Fruit fly (Drosophila melanogaster) whole organism, embryonic: ENCODE data around the gene Inx7.

Experiments used
- BEAF-32 ChIP-seq: fragments of 200-800 bp; sonication (Bioruptor generic); optimal IDR thresholded peaks from 3 replicates; lab custom pipeline; 2017; ENCODE audit warnings: missing biosample characterization, missing genetic modification characterization, mild to moderate bottlenecking, moderate library complexity, missing genetic modification reagents
- Blimp-1 ChIP-seq: fragments of 200-800 bp; sonication (Bioruptor generic); optimal IDR thresholded peaks from 3 replicates; lab custom pipeline; 2018; ENCODE audit warnings: missing biosample characterization, missing genetic modification characterization, mild to moderate bottlenecking, moderate library complexity, missing genetic modification reagents
- CG10321 ChIP-seq: fragments of 200-800 bp; sonication (Bioruptor generic); IDR thresholded peaks from 2 replicates; pipeline ENCODE4 v1.3.6; 2022; ENCODE audit warnings: missing biosample characterization, missing genetic modification characterization
- CG1602 ChIP-seq: fragments of 200-800 bp; sonication (Bioruptor generic); optimal IDR thresholded peaks from 3 replicates; lab custom pipeline; 2016; ENCODE audit warnings: missing biosample characterization, missing genetic modification characterization
- CG16815 ChIP-seq: fragments of 200-800 bp; sonication (Bioruptor generic); optimal IDR thresholded peaks from 3 replicates; lab custom pipeline; 2017; ENCODE audit warnings: missing biosample characterization, mild to moderate bottlenecking, missing genetic modification characterization
- CG17328 ChIP-seq: fragments of 200-800 bp; sonication (Bioruptor generic); IDR thresholded peaks from 2 replicates; pipeline ENCODE4 v1.3.6; 2022; ENCODE audit warnings: missing biosample characterization, missing genetic modification characterization
- CG17385 ChIP-seq: fragments of 200-800 bp; sonication (Bioruptor generic); optimal IDR thresholded peaks from 3 replicates; lab custom pipeline; 2018; ENCODE audit warnings: missing biosample characterization, mild to moderate bottlenecking, missing genetic modification characterization
- CG2129 ChIP-seq: fragments of 200-800 bp; sonication (Bioruptor generic); IDR thresholded peaks from 2 replicates; pipeline ENCODE4 v1.3.6; 2022; ENCODE audit warnings: missing biosample characterization, missing genetic modification characterization; ENCODE audit not compliant: partially characterized antibody
- CG32532 ChIP-seq: fragments of 200-800 bp; sonication (Bioruptor generic); IDR thresholded peaks from 2 replicates; pipeline ENCODE4 v1.3.6; 2022; ENCODE audit warnings: missing biosample characterization, missing genetic modification characterization
- CG3281 ChIP-seq: fragments of 200-800 bp; sonication (Bioruptor generic); optimal IDR thresholded peaks from 3 replicates; lab custom pipeline; 2017; ENCODE audit warnings: missing biosample characterization, mild to moderate bottlenecking, missing genetic modification characterization
- CG3407 ChIP-seq: fragments of 200-800 bp; sonication (Bioruptor generic); optimal IDR thresholded peaks from 2 replicates; lab custom pipeline; 2018; ENCODE audit warnings: missing biosample characterization, mild to moderate bottlenecking, missing genetic modification characterization
- CG42726 ChIP-seq: fragments of 200-800 bp; sonication (Bioruptor generic); IDR thresholded peaks from 2 replicates; pipeline ENCODE4 v1.3.6; 2022; ENCODE audit warnings: missing biosample characterization, missing genetic modification characterization; ENCODE audit not compliant: partially characterized antibody
- CG43689 ChIP-seq: fragments of 200-800 bp; sonication (Bioruptor generic); IDR thresholded peaks from 2 replicates; pipeline ENCODE4 v1.3.6; 2022; ENCODE audit warnings: missing biosample characterization, missing genetic modification characterization
- CG5245 ChIP-seq: fragments of 200-800 bp; sonication (Bioruptor generic); optimal IDR thresholded peaks from 3 replicates; lab custom pipeline; 2016; ENCODE audit warnings: missing biosample characterization, missing genetic modification characterization
- CG6791 ChIP-seq: fragments of 200-800 bp; sonication (Bioruptor generic); IDR thresholded peaks from 3 replicates; pipeline ENCODE4 v1.3.6; 2022; ENCODE audit warnings: missing biosample characterization, missing genetic modification characterization; ENCODE audit not compliant: partially characterized antibody
- CG7357 ChIP-seq: fragments of 200-800 bp; sonication (Bioruptor generic); IDR thresholded peaks from 3 replicates; pipeline ENCODE4 v1.3.6; 2022; ENCODE audit warnings: missing biosample characterization, missing genetic modification characterization
- CG7987 ChIP-seq: fragments of 200-800 bp; sonication (Bioruptor generic); optimal IDR thresholded peaks from 2 replicates; lab custom pipeline; 2018; ENCODE audit warnings: missing biosample characterization, mild to moderate bottlenecking, missing genetic modification characterization, moderate library complexity
- CG9609 ChIP-seq: fragments of 200-800 bp; sonication (Bioruptor generic); optimal IDR thresholded peaks from 3 replicates; lab custom pipeline; 2016; ENCODE audit warnings: missing biosample characterization, missing genetic modification characterization
- Gsc ChIP-seq: fragments of 200-800 bp; sonication (Bioruptor generic); IDR thresholded peaks from 2 replicates; pipeline ENCODE4 v1.3.6; 2022; ENCODE audit warnings: missing biosample characterization, missing genetic modification characterization
- H15 ChIP-seq: fragments of 200-800 bp; sonication (Bioruptor generic); IDR thresholded peaks from 3 replicates; pipeline ENCODE4 v1.3.6; 2022; ENCODE audit warnings: missing biosample characterization, missing genetic modification characterization
- Hr78 ChIP-seq, 2 experiments: fragments of 200-800 bp in 1 of 2; fragments of >200 bp in 1 of 2; sonication (Bioruptor generic) in 1 of 2; optimal IDR thresholded peaks; 2 replicates each; lab custom pipeline; 2017 to 2019; ENCODE audit warnings: missing biosample characterization in 2 of 2, missing genetic modification characterization in 2 of 2, mild to moderate bottlenecking in 1 of 2, moderate library complexity in 1 of 2
- Jarid2 ChIP-seq: fragments of 200-800 bp; sonication (Bioruptor generic); optimal IDR thresholded peaks from 3 replicates; lab custom pipeline; 2017; ENCODE audit warnings: mild to moderate bottlenecking, missing biosample characterization, missing genetic modification reagents, missing genetic modification characterization
- Kr ChIP-seq: fragments of 200-800 bp; sonication (Bioruptor generic); optimal IDR thresholded peaks from 2 replicates; lab custom pipeline; 2017; ENCODE audit warnings: missing biosample characterization, mild to moderate bottlenecking, missing genetic modification characterization
- Myb ChIP-seq: fragments of 200-800 bp; sonication (Bioruptor generic); optimal IDR thresholded peaks from 2 replicates; lab custom pipeline; 2016; ENCODE audit warnings: missing biosample characterization, missing genetic modification characterization
- NFAT ChIP-seq: fragments of 200-800 bp; sonication (Bioruptor generic); IDR thresholded peaks from 2 replicates; pipeline ENCODE4 v1.3.6; 2022; ENCODE audit warnings: missing biosample characterization, missing genetic modification characterization
- az2 ChIP-seq: fragments of 200-800 bp; sonication (Bioruptor generic); optimal IDR thresholded peaks from 3 replicates; lab custom pipeline; 2016; ENCODE audit warnings: missing biosample characterization, missing genetic modification characterization
- bab2 ChIP-seq: fragments of 200-800 bp; sonication (Bioruptor generic); optimal IDR thresholded peaks from 2 replicates; lab custom pipeline; 2016; ENCODE audit warnings: missing biosample characterization, missing genetic modification characterization
- cas ChIP-seq: fragments of 200-800 bp; sonication (Bioruptor generic); IDR thresholded peaks from 2 replicates; pipeline ENCODE4 v1.3.6; 2022; ENCODE audit warnings: missing biosample characterization, missing genetic modification characterization
- croc ChIP-seq: fragments of 200-800 bp; sonication (Bioruptor generic); conservative IDR thresholded peaks from 3 replicates; pipeline ENCODE4 v1.3.6; 2022; ENCODE audit warnings: missing biosample characterization, missing genetic modification characterization
- dm ChIP-seq: fragments of 200-800 bp; sonication (Bioruptor generic); optimal IDR thresholded peaks from 3 replicates; lab custom pipeline; 2016; ENCODE audit warnings: missing biosample characterization, missing genetic modification characterization
- ems ChIP-seq: fragments of 200-800 bp; sonication (Bioruptor generic); optimal IDR thresholded peaks from 3 replicates; lab custom pipeline; 2016; ENCODE audit warnings: missing biosample characterization, missing genetic modification characterization
- ewg ChIP-seq: fragments of 200-800 bp; sonication (Bioruptor generic); optimal IDR thresholded peaks from 3 replicates; lab custom pipeline; 2017; ENCODE audit warnings: mild to moderate bottlenecking, missing biosample characterization, missing genetic modification reagents, missing genetic modification characterization
- gro ChIP-seq: fragments of 200-800 bp; sonication (Bioruptor generic); optimal IDR thresholded peaks from 2 replicates; lab custom pipeline; 2016; ENCODE audit warnings: missing biosample characterization, missing genetic modification characterization
- hkb ChIP-seq, 2 experiments: fragments of 200-800 bp in 1 of 2; fragments of >200 bp in 1 of 2; sonication (Bioruptor generic) in 1 of 2; IDR thresholded peaks in 1 of 2; optimal IDR thresholded peaks in 1 of 2; 2 replicates each; pipeline versions ENCODE4 v1.3.6 to Lab custom; 2017 to 2022; ENCODE audit warnings: missing biosample characterization in 1 of 2, missing genetic modification characterization in 1 of 2
- inv ChIP-seq: fragments of 200-800 bp; sonication (Bioruptor generic); IDR thresholded peaks from 2 replicates; pipeline ENCODE4 v1.3.6; 2022; ENCODE audit warnings: missing biosample characterization, missing genetic modification characterization; ENCODE audit not compliant: partially characterized antibody
- lmd ChIP-seq: fragments of 200-800 bp; sonication (Bioruptor generic); IDR thresholded peaks from 2 replicates; pipeline ENCODE4 v1.3.6; 2022; ENCODE audit warnings: missing biosample characterization, missing genetic modification characterization
- lola ChIP-seq, 3 experiments: fragments of >200 bp in 2 of 3; fragments of 200-800 bp in 1 of 3; sonication (Bioruptor generic) in 1 of 3; optimal IDR thresholded peaks; 2 replicates each; lab custom pipeline; 2017 to 2019; ENCODE audit warnings: missing biosample characterization in 3 of 3, missing genetic modification characterization in 3 of 3, mild to moderate bottlenecking in 1 of 3, moderate library complexity in 1 of 3
- mirr ChIP-seq: fragments of 200-800 bp; sonication (Bioruptor generic); optimal IDR thresholded peaks from 3 replicates; lab custom pipeline; 2018; ENCODE audit warnings: missing biosample characterization, mild to moderate bottlenecking, missing genetic modification characterization
- onecut ChIP-seq: fragments of 200-800 bp; sonication (Bioruptor generic); IDR thresholded peaks from 2 replicates; pipeline ENCODE4 v1.3.6; 2022; ENCODE audit warnings: missing biosample characterization, missing genetic modification characterization
- peb ChIP-seq: fragments of 200-800 bp; sonication (Bioruptor generic); IDR thresholded peaks from 2 replicates; pipeline ENCODE4 v1.3.6; 2022; ENCODE audit warnings: missing biosample characterization, missing genetic modification characterization
- pum ChIP-seq: fragments of 200-800 bp; sonication (Bioruptor generic); optimal IDR thresholded peaks from 2 replicates; lab custom pipeline; 2016; ENCODE audit warnings: missing biosample characterization, missing genetic modification characterization
- salm ChIP-seq: fragments of 200-800 bp; sonication (Bioruptor generic); optimal IDR thresholded peaks from 2 replicates; lab custom pipeline; 2018; ENCODE audit warnings: missing biosample characterization, mild to moderate bottlenecking, missing genetic modification characterization
- seq ChIP-seq: fragments of 200-800 bp; sonication (Bioruptor generic); IDR thresholded peaks from 2 replicates; pipeline ENCODE4 v1.3.6; 2022; ENCODE audit warnings: missing biosample characterization, missing genetic modification characterization
- sob ChIP-seq: fragments of 200-800 bp; sonication (Bioruptor generic); IDR thresholded peaks from 2 replicates; pipeline ENCODE4 v1.3.6; 2022; ENCODE audit warnings: missing biosample characterization, missing genetic modification characterization
- sqz ChIP-seq: fragments of 200-800 bp; sonication (Bioruptor generic); optimal IDR thresholded peaks from 3 replicates; lab custom pipeline; 2018; ENCODE audit warnings: missing biosample characterization, mild to moderate bottlenecking, missing genetic modification characterization
- ttk ChIP-seq: fragments of 200-800 bp; sonication (Bioruptor generic); IDR thresholded peaks from 2 replicates; pipeline ENCODE4 v2.1.2; 2022; ENCODE audit warnings: missing biosample characterization, missing genetic modification characterization
- twi ChIP-seq: fragments of 200-800 bp; optimal IDR thresholded peaks from 2 replicates; lab custom pipeline; 2019; ENCODE audit warnings: missing biosample characterization, mild to moderate bottlenecking, missing genetic modification characterization, moderate library complexity
- z ChIP-seq: fragments of 200-800 bp; sonication (Bioruptor generic); IDR thresholded peaks from 3 replicates; pipeline ENCODE4 v1.3.6; 2022; ENCODE audit warnings: missing biosample characterization, missing genetic modification characterization

The Inx7 gene

DNA sequence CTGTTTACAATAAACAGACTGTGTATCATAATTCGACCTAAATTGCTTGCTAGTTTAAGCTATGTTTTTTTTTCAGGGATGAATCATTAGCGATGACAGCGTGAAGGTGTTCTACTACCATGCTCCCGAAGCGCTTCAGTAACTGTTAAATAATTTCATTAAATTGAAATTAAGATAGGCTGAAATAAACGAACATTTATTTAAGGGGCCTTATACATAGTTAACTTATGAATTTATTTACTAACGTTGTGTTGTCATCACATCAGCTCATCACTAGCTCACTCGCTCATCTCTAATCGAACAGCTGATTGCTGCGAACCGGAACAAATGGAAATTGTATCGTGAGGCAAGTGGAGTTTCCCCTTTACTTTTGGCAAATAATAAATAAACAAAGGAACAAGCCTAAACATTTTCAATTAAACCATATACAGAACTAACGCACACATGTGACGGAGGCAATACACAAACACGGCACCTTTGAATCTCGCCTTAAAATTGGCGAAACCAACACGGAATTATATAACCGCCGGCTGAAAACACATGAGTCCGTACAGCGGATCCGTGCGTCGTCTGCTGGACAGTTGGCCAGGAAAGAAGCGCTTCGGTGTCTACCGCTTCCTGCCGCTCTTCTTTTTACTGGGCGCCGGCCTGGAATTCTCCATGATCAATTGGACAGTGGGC is 17.8 kb upstream of the Inx7 start, which contains the start of the genes cm, sloth1 and sloth2 (continued):
- TF ChIP-seq CG7987 (GFP tag; lab: Kevin White, UChicago) (peak; percentile 59), gro (GFP tag; lab: Kevin White, UChicago) (peak; percentile 91), CG9609 (GFP tag; lab: Kevin White, UChicago) (peak; percentile 91), NFAT (GFP tag; lab: Robert Waterston, UW) (peak; percentile 79), ems (GFP tag; lab: Kevin White, UChicago) (peak; percentile 80), dm (GFP tag; lab: Kevin White, UChicago) (peak; percentile 78), Hr78 (GFP tag; optimal IDR thresholded peaks at IDR 0.05; lab: Kevin White, UChicago) (peak in 1 of 2 experiments; percentile 79), z (no peak), hkb (optimal IDR thresholded peaks at IDR 0.05; lab: Kevin White, UChicago) (no peak), hkb (GFP tag; IDR thresholded peaks at IDR 0.05; lab: Robert Waterston, UW) (peak; percentile 87), cas (GFP tag; lab: Robert Waterston, UW) (peak; percentile 81), CG6791 (GFP tag; lab: Robert Waterston, UW) (peak; percentile 71), lola (GFP tag; optimal IDR thresholded peaks at IDR 0.05; lab: Kevin White, UChicago) (peak in 1 of 3 experiments; percentile 86), Myb (GFP tag; lab: Kevin White, UChicago) (peak; percentile 69), CG3407 (GFP tag; lab: Kevin White, UChicago) (peak; percentile 53), CG17385 (GFP tag; lab: Kevin White, UChicago) (peak; percentile 70), CG32532 (GFP tag; lab: Robert Waterston, UW) (peak; percentile 88), ewg (GFP tag; lab: Kevin White, UChicago) (peak; percentile 64), CG5245 (GFP tag; lab: Kevin White, UChicago) (peak; percentile 60), CG43689 (GFP tag; lab: Robert Waterston, UW) (peak; percentile 68; the same call in 1 of the 2 replicates), seq (peak; percentile 87), CG10321 (GFP tag; lab: Robert Waterston, UW) (0 out of 2 replicates have a peak, but pooled peaks have one; percentile 56), CG42726 (peak; percentile 64), croc (GFP tag; lab: Robert Waterston, UW) (peak; percentile 73; the same call in 2 of the 3 replicates), peb (peak; percentile 80), bab2 (GFP tag; lab: Kevin White, UChicago) (peak; percentile 93), CG3281 (GFP tag; lab: Kevin White, UChicago) (peak; percentile 77), pum (peak; percentile 82), salm (tag; lab: Kevin White, UChicago) (peak; percentile 74), lmd (GFP tag; lab: Robert Waterston, UW) (peak; percentile 88), twi (tag; lab: Kevin White, UChicago) (peak; percentile 78), sob (GFP tag; lab: Robert Waterston, UW) (peak; percentile 92), H15 (GFP tag; lab: Robert Waterston, UW) (peak; percentile 84; the same call in 2 of the 3 replicates), Kr (GFP tag; lab: Kevin White, UChicago) (no peak), inv (GFP tag; lab: Robert Waterston, UW) (peak; percentile 76), onecut (GFP tag; lab: Robert Waterston, UW) (peak; percentile 68), BEAF-32 (GFP tag; lab: Kevin White, UChicago) (peak; percentile 89), CG17328 (GFP tag; lab: Robert Waterston, UW) (peak; percentile 87), Jarid2 (GFP tag; lab: Kevin White, UChicago) (peak; percentile 28), ttk (GFP tag; lab: Robert Waterston, UW) (peak; percentile 86), CG7357 (peak; percentile 68; the same call in 1 of the 3 replicates), CG2129 (GFP tag; lab: Robert Waterston, UW) (peak; percentile 90), Blimp-1 (GFP tag; lab: Kevin White, UChicago) (peak; percentile 72), mirr (GFP tag; lab: Kevin White, UChicago) (peak; percentile 71), sqz (GFP tag; lab: Kevin White, UChicago) (peak; percentile 81), CG16815 (GFP tag; lab: Kevin White, UChicago) (peak; percentile 74), CG1602 (GFP tag; lab: Kevin White, UChicago) (peak; percentile 90), Gsc (GFP tag; lab: Robert Waterston, UW) (0 out of 2 replicates have a peak, but pooled peaks have one; percentile 9), az2 (GFP tag; lab: Kevin White, UChicago) (peak; percentile 91)
